Fruit fly (Drosophila melanogaster) S2 (cell line): ENCODE data around the gene Bx42.

ENCODE experiments used
- CG8478 ChIP-seq: fragments of >200 bp; optimal IDR thresholded peaks from 2 replicates; lab custom pipeline; 2018
- CTCF ChIP-seq, 2 experiments: fragments of >200 bp; optimal IDR thresholded peaks; 2 replicates each; lab custom pipeline; 2018

dm6 chrX:9085726-9086125 is 20.7 kb downstream of the Bx42 start, which contains the start of gene CG32708:
- TF ChIP-seq CTCF (optimal IDR thresholded peaks at IDR 0.05; lab: Kevin White, UChicago) (no peak), CG8478 (lab: Kevin White, UChicago) (no peak)
